Worm (Caenorhabditis elegans): Measurements from ENCODE around the gene fbxa-102.

- no peak for TF ChIP-seq him-1 (tag; optimal IDR thresholded peaks at IDR 0.05)
- TF ChIP-seq dao-5 (tag; optimal IDR thresholded peaks at IDR 0.05), result no peak
Measured at ce11 chrV:17520735-17521134, 27.1 kb upstream of the fbxa-102 start, which contains the start of gene fbxa-136.

Measured in whole organism, L4/young adult.